Fruit fly (Drosophila melanogaster) whole organism, embryonic: ENCODE data around the gene borr.

Experiments
- BtbVII ChIP-seq: fragments of 200-800 bp; sonication (Bioruptor generic); optimal IDR thresholded peaks from 3 replicates; lab custom pipeline; 2017; ENCODE audit warnings: missing biosample characterization, mild to moderate bottlenecking, missing genetic modification characterization
- CG10565 ChIP-seq: fragments of 200-800 bp; sonication (Bioruptor generic); optimal IDR thresholded peaks from 3 replicates; lab custom pipeline; 2016; ENCODE audit warnings: missing biosample characterization, mild to moderate bottlenecking, missing genetic modification characterization
- CG11247 ChIP-seq: fragments of 200-800 bp; sonication (Bioruptor generic); IDR thresholded peaks from 2 replicates; pipeline ENCODE4 v1.3.6; 2022; ENCODE audit warnings: missing biosample characterization, missing genetic modification characterization
- CG13287 ChIP-seq: fragments of 200-800 bp; sonication (Bioruptor generic); IDR thresholded peaks from 2 replicates; pipeline ENCODE4 v1.3.6; 2022; ENCODE audit warnings: missing biosample characterization, missing genetic modification characterization; ENCODE audit not compliant: partially characterized antibody
- CG13775 ChIP-seq: fragments of 200-800 bp; sonication (Bioruptor generic); optimal IDR thresholded peaks from 3 replicates; lab custom pipeline; 2017; ENCODE audit warnings: missing biosample characterization, mild to moderate bottlenecking, missing genetic modification characterization
- CG13894 ChIP-seq: fragments of 200-800 bp; sonication (Bioruptor generic); optimal IDR thresholded peaks from 3 replicates; lab custom pipeline; 2018; ENCODE audit warnings: missing biosample characterization, mild to moderate bottlenecking, missing genetic modification characterization, moderate library complexity
- CG14710 ChIP-seq: fragments of 200-800 bp; sonication (Bioruptor generic); optimal IDR thresholded peaks from 3 replicates; lab custom pipeline; 2019; ENCODE audit warnings: missing biosample characterization, mild to moderate bottlenecking, missing genetic modification characterization, moderate library complexity
- CG15269 ChIP-seq: fragments of 200-800 bp; sonication (Bioruptor generic); optimal IDR thresholded peaks from 2 replicates; lab custom pipeline; 2018; ENCODE audit warnings: missing biosample characterization, mild to moderate bottlenecking, missing genetic modification characterization, moderate library complexity
- CG17829 ChIP-seq: fragments of 200-800 bp; optimal IDR thresholded peaks from 2 replicates; lab custom pipeline; 2019; ENCODE audit warnings: missing biosample characterization, mild to moderate bottlenecking, missing genetic modification characterization, moderate library complexity
- CG2678 ChIP-seq: fragments of 200-800 bp; sonication (Bioruptor generic); optimal IDR thresholded peaks from 3 replicates; lab custom pipeline; 2019; ENCODE audit warnings: missing biosample characterization, mild to moderate bottlenecking, missing genetic modification characterization, moderate library complexity
- CG2712 ChIP-seq: fragments of 200-800 bp; optimal IDR thresholded peaks from 3 replicates; lab custom pipeline; 2019; ENCODE audit warnings: missing biosample characterization, mild to moderate bottlenecking, missing genetic modification characterization, moderate library complexity
- CG31365 ChIP-seq: fragments of 200-800 bp; sonication (Bioruptor generic); optimal IDR thresholded peaks from 2 replicates; lab custom pipeline; 2018; ENCODE audit warnings: missing biosample characterization, mild to moderate bottlenecking, missing genetic modification characterization
- CG32772 ChIP-seq: fragments of 200-800 bp; sonication (Bioruptor generic); IDR thresholded peaks from 2 replicates; pipeline ENCODE4 v1.3.6; 2022; ENCODE audit warnings: missing biosample characterization, missing genetic modification characterization
- CG33213 ChIP-seq: fragments of 200-800 bp; sonication (Bioruptor generic); optimal IDR thresholded peaks from 3 replicates; lab custom pipeline; 2016; ENCODE audit warnings: missing biosample characterization, missing genetic modification characterization
- CG6272 ChIP-seq: fragments of 200-800 bp; sonication (Bioruptor generic); IDR thresholded peaks from 2 replicates; pipeline ENCODE4 v1.3.6; 2022; ENCODE audit warnings: missing biosample characterization, missing genetic modification characterization
- CG6765 ChIP-seq: fragments of 200-800 bp; sonication (Bioruptor generic); optimal IDR thresholded peaks from 3 replicates; lab custom pipeline; 2017; ENCODE audit warnings: missing biosample characterization, mild to moderate bottlenecking, missing genetic modification characterization
- CG7357 ChIP-seq: fragments of 200-800 bp; sonication (Bioruptor generic); IDR thresholded peaks from 3 replicates; pipeline ENCODE4 v1.3.6; 2022; ENCODE audit warnings: missing biosample characterization, missing genetic modification characterization
- CG8765 ChIP-seq: fragments of 200-800 bp; sonication (Bioruptor generic); IDR thresholded peaks from 2 replicates; pipeline ENCODE4 v1.3.6; 2022; ENCODE audit warnings: missing biosample characterization, missing genetic modification characterization
- CG9797 ChIP-seq: fragments of 200-800 bp; sonication (Bioruptor generic); optimal IDR thresholded peaks from 3 replicates; lab custom pipeline; 2018; ENCODE audit warnings: missing biosample characterization, mild to moderate bottlenecking, missing genetic modification characterization
- Camta ChIP-seq: fragments of 200-800 bp; sonication (Bioruptor generic); optimal IDR thresholded peaks from 2 replicates; lab custom pipeline; 2016; ENCODE audit warnings: missing biosample characterization, missing genetic modification characterization
- Dip3 ChIP-seq: fragments of 200-800 bp; sonication (Bioruptor generic); optimal IDR thresholded peaks from 3 replicates; lab custom pipeline; 2016; ENCODE audit warnings: missing biosample characterization, missing genetic modification characterization
- Dref ChIP-seq: fragments of 200-800 bp; sonication (Bioruptor generic); IDR thresholded peaks from 2 replicates; pipeline ENCODE4 v1.3.6; 2022; ENCODE audit warnings: missing biosample characterization, missing genetic modification characterization
- Ets97D ChIP-seq: fragments of 200-800 bp; sonication (Bioruptor generic); optimal IDR thresholded peaks from 3 replicates; lab custom pipeline; 2016; ENCODE audit warnings: missing biosample characterization, missing genetic modification characterization
- Gsc ChIP-seq: fragments of 200-800 bp; sonication (Bioruptor generic); IDR thresholded peaks from 2 replicates; pipeline ENCODE4 v1.3.6; 2022; ENCODE audit warnings: missing biosample characterization, missing genetic modification characterization
- Hr39 ChIP-seq: fragments of >200 bp; optimal IDR thresholded peaks from 2 replicates; lab custom pipeline; 2017
- Lhr ChIP-seq: fragments of 200-800 bp; sonication (Bioruptor generic); optimal IDR thresholded peaks from 3 replicates; lab custom pipeline; 2017; ENCODE audit warnings: mild to moderate bottlenecking, missing biosample characterization, missing genetic modification reagents, missing genetic modification characterization
- Myb ChIP-seq: fragments of 200-800 bp; sonication (Bioruptor generic); optimal IDR thresholded peaks from 2 replicates; lab custom pipeline; 2016; ENCODE audit warnings: missing biosample characterization, missing genetic modification characterization
- Rx ChIP-seq: fragments of 200-800 bp; sonication (Bioruptor generic); IDR thresholded peaks from 2 replicates; pipeline ENCODE4 v1.3.6; 2022; ENCODE audit warnings: missing biosample characterization, missing genetic modification characterization
- Sox100B ChIP-seq: fragments of 200-800 bp; sonication (Bioruptor generic); optimal IDR thresholded peaks from 3 replicates; lab custom pipeline; 2018; ENCODE audit warnings: missing biosample characterization, mild to moderate bottlenecking, missing genetic modification characterization
- Sry-β ChIP-seq: fragments of 200-800 bp; sonication (Bioruptor generic); optimal IDR thresholded peaks from 2 replicates; lab custom pipeline; 2018; ENCODE audit warnings: missing biosample characterization, mild to moderate bottlenecking, missing genetic modification characterization, moderate library complexity
- Tbp ChIP-seq: fragments of >200 bp; optimal IDR thresholded peaks from 2 replicates; lab custom pipeline; 2018; ENCODE audit warnings: missing biosample characterization, missing genetic modification characterization
- ab ChIP-seq: fragments of 200-800 bp; sonication (Bioruptor generic); optimal IDR thresholded peaks from 2 replicates; lab custom pipeline; 2016; ENCODE audit warnings: missing biosample characterization, missing genetic modification characterization
- aop ChIP-seq: fragments of 200-800 bp; sonication (Bioruptor generic); IDR thresholded peaks from 2 replicates; pipeline ENCODE4 v1.3.6; 2022; ENCODE audit warnings: missing biosample characterization, missing genetic modification characterization
- ap ChIP-seq: fragments of 200-800 bp; sonication (Bioruptor generic); IDR thresholded peaks from 2 replicates; pipeline ENCODE4 v1.3.6; 2022; ENCODE audit warnings: missing biosample characterization, missing genetic modification characterization
- bsh ChIP-seq, 2 experiments: fragments of 200-800 bp; sonication (Bioruptor generic); optimal IDR thresholded peaks; 2 replicates each; lab custom pipeline; 2017 to 2018; ENCODE audit warnings: mild to moderate bottlenecking in 2 of 2, missing biosample characterization in 2 of 2, missing genetic modification characterization in 2 of 2, moderate library complexity in 1 of 2
- croc ChIP-seq: fragments of 200-800 bp; sonication (Bioruptor generic); conservative IDR thresholded peaks from 3 replicates; pipeline ENCODE4 v1.3.6; 2022; ENCODE audit warnings: missing biosample characterization, missing genetic modification characterization
- danr ChIP-seq: fragments of 200-800 bp; sonication (Bioruptor generic); IDR thresholded peaks from 2 replicates; pipeline ENCODE4 v1.3.6; 2022; ENCODE audit warnings: missing biosample characterization, missing genetic modification characterization
- ftz-f1 ChIP-seq: fragments of 200-800 bp; sonication (Bioruptor generic); optimal IDR thresholded peaks from 2 replicates; lab custom pipeline; 2016; ENCODE audit warnings: missing biosample characterization, missing genetic modification characterization
- fu2 ChIP-seq: fragments of 200-800 bp; sonication (Bioruptor generic); optimal IDR thresholded peaks from 2 replicates; lab custom pipeline; 2016; ENCODE audit warnings: missing biosample characterization, missing genetic modification characterization
- kah ChIP-seq: fragments of 200-800 bp; sonication (Bioruptor generic); optimal IDR thresholded peaks from 2 replicates; lab custom pipeline; 2018; ENCODE audit warnings: missing biosample characterization, mild to moderate bottlenecking, missing genetic modification characterization
- lola ChIP-seq, 3 experiments: fragments of >200 bp in 2 of 3; fragments of 200-800 bp in 1 of 3; sonication (Bioruptor generic) in 1 of 3; optimal IDR thresholded peaks; 2 replicates each; lab custom pipeline; 2017 to 2019; ENCODE audit warnings: missing biosample characterization in 3 of 3, missing genetic modification characterization in 3 of 3, mild to moderate bottlenecking in 1 of 3, moderate library complexity in 1 of 3
- otp ChIP-seq: fragments of 200-800 bp; sonication (Bioruptor generic); IDR thresholded peaks from 3 replicates; pipeline ENCODE4, ENCODE4 v1.3.6; 2022; ENCODE audit warnings: missing biosample characterization, missing genetic modification characterization
- psq ChIP-seq: fragments of 200-800 bp; sonication (Bioruptor generic); optimal IDR thresholded peaks from 2 replicates; lab custom pipeline; 2017; ENCODE audit warnings: missing biosample characterization, missing genetic modification characterization
- scrt ChIP-seq: fragments of 200-800 bp; sonication (Bioruptor generic); optimal IDR thresholded peaks from 2 replicates; lab custom pipeline; 2018; ENCODE audit warnings: missing biosample characterization, mild to moderate bottlenecking, missing genetic modification characterization, moderate library complexity
- sens ChIP-seq: fragments of 200-800 bp; sonication (Bioruptor generic); peaks from one replicate; lab custom pipeline; 2016; ENCODE audit warnings: missing biosample characterization, missing genetic modification characterization
- sna ChIP-seq: fragments of 200-800 bp; sonication (Bioruptor generic); IDR thresholded peaks from 2 replicates; pipeline ENCODE4 v1.3.6; 2022; ENCODE audit warnings: missing biosample characterization, missing genetic modification characterization; ENCODE audit not compliant: partially characterized antibody
- tna ChIP-seq: fragments of 200-800 bp; sonication (Bioruptor generic); IDR thresholded peaks from 2 replicates; pipeline ENCODE4 v1.3.6; 2022; ENCODE audit warnings: missing biosample characterization, missing genetic modification characterization; ENCODE audit not compliant: partially characterized antibody
- tx ChIP-seq: fragments of 200-800 bp; sonication (Bioruptor generic); optimal IDR thresholded peaks from 2 replicates; lab custom pipeline; 2016; ENCODE audit warnings: missing biosample characterization, missing genetic modification characterization
- usp ChIP-seq: fragments of >200 bp; optimal IDR thresholded peaks from 2 replicates; lab custom pipeline; 2017; ENCODE audit warnings: missing biosample characterization, missing genetic modification characterization
- zen2 ChIP-seq: fragments of 200-800 bp; sonication (Bioruptor generic); IDR thresholded peaks from 3 replicates; pipeline ENCODE4 v1.3.6; 2022; ENCODE audit warnings: missing biosample characterization, missing genetic modification characterization; ENCODE audit not compliant: partially characterized antibody

borr gene

dm6 chr2L:9210864-9211701 is 41.8 kb downstream of the borr start (continued):
- TF ChIP-seq fu2 (GFP tag; lab: Kevin White, UChicago), result no peak
- no peak for TF ChIP-seq Hr39 (lab: Kevin White, UChicago)
- peak; percentile 70 for TF ChIP-seq CG2712 (tag; lab: Kevin White, UChicago)
- no peak for TF ChIP-seq Gsc (GFP tag; lab: Robert Waterston, UW)
- peak; percentile 38 for TF ChIP-seq CG13775 (GFP tag; lab: Kevin White, UChicago)
- TF ChIP-seq CG8765 (GFP tag; lab: Robert Waterston, UW), result no peak
- TF ChIP-seq Sry-β (GFP tag; lab: Kevin White, UChicago), result no peak
- TF ChIP-seq kah (GFP tag; lab: Kevin White, UChicago), result no peak
- TF ChIP-seq danr, result no peak
- TF ChIP-seq CG33213 (GFP tag; lab: Kevin White, UChicago), result no peak
- TF ChIP-seq Sox100B (GFP tag; lab: Kevin White, UChicago), result peak; percentile 64
- TF ChIP-seq Dref (GFP tag; lab: Robert Waterston, UW), result no peak
- no peak; the same call in 2 of the 3 replicates for TF ChIP-seq croc (GFP tag; lab: Robert Waterston, UW)
- TF ChIP-seq zen2 (GFP tag; lab: Robert Waterston, UW), result no peak
- peak; percentile 53 for TF ChIP-seq CG14710 (tag; lab: Kevin White, UChicago)
- no peak for TF ChIP-seq CG13287
- TF ChIP-seq usp (GFP tag; lab: Kevin White, UChicago), result no peak
- no peak for TF ChIP-seq CG10565 (GFP tag; lab: Kevin White, UChicago)
- peak; percentile 5 for TF ChIP-seq Ets97D (GFP tag; lab: Kevin White, UChicago)
- TF ChIP-seq CG2678, result peak; percentile 82
- TF ChIP-seq CG32772 (GFP tag; lab: Robert Waterston, UW), result peak; percentile 34; the same call in 1 of the 2 replicates
- no peak for TF ChIP-seq Camta
- peak; percentile 16 for TF ChIP-seq psq (GFP tag; lab: Kevin White, UChicago)
- no peak for TF ChIP-seq sna (GFP tag; lab: Robert Waterston, UW)
- TF ChIP-seq Rx (GFP tag; lab: Robert Waterston, UW), result peak; percentile 5; the same call in 1 of the 2 replicates
- TF ChIP-seq Dip3 (GFP tag; lab: Kevin White, UChicago), result no peak
- no peak for TF ChIP-seq CG31365 (tag; lab: Kevin White, UChicago)
- TF ChIP-seq aop, result no peak
- TF ChIP-seq tx (GFP tag; lab: Kevin White, UChicago), result no peak
- peak; percentile 32; the same call in 1 of the 2 replicates for TF ChIP-seq CG11247 (GFP tag; lab: Robert Waterston, UW)
- TF ChIP-seq Myb (GFP tag; lab: Kevin White, UChicago), result no peak
- TF ChIP-seq BtbVII (GFP tag; lab: Kevin White, UChicago), result peak; percentile 59
- no peak for TF ChIP-seq CG6272 (GFP tag; lab: Robert Waterston, UW)
- TF ChIP-seq bsh (GFP tag; optimal IDR thresholded peaks at IDR 0.05; lab: Kevin White, UChicago), result peak; percentile 60 to 75
- TF ChIP-seq CG9797 (GFP tag; lab: Kevin White, UChicago), result no peak
- TF ChIP-seq ftz-f1 (GFP tag; lab: Kevin White, UChicago), result no peak
- TF ChIP-seq ap, result no peak
- peak; percentile 37 for TF ChIP-seq scrt (GFP tag; lab: Kevin White, UChicago)
- TF ChIP-seq Tbp, result no peak
- peak; percentile 55 for TF ChIP-seq CG6765 (GFP tag; lab: Kevin White, UChicago)
- TF ChIP-seq CG13894 (tag; lab: Kevin White, UChicago), result peak; percentile 9
- TF ChIP-seq ab (GFP tag; lab: Kevin White, UChicago), result no peak
- TF ChIP-seq otp (GFP tag; lab: Robert Waterston, UW), result no peak
- TF ChIP-seq CG17829, result peak; percentile 61
- TF ChIP-seq CG15269, result peak; percentile 77
- peak; percentile 67 for TF ChIP-seq sens (GFP tag; lab: Kevin White, UChicago)
- TF ChIP-seq tna (GFP tag; lab: Robert Waterston, UW), result no peak
- TF ChIP-seq Lhr, result peak; percentile 38
- peak in 1 of 3 experiments; percentile 45 for TF ChIP-seq lola (GFP tag; optimal IDR thresholded peaks at IDR 0.05; lab: Kevin White, UChicago)
- TF ChIP-seq CG7357 (GFP tag; lab: Robert Waterston, UW), result peak; percentile 52; the same call in 2 of the 3 replicates
